Fruit fly (Drosophila melanogaster) whole organism, pupa: ENCODE measurements around the gene GCS1.
A peak's percentile ranks its signal among the peaks of the same experiment; 100 is the strongest.

ENCODE experiments used
- CG10348 ChIP-seq: fragments of 200-800 bp; sonication (Bioruptor generic); IDR thresholded peaks from 2 replicates; pipeline ENCODE4 v1.3.6; 2022; ENCODE audit warnings: missing biosample characterization, missing genetic modification characterization
- CG12605 ChIP-seq: fragments of 200-800 bp; sonication (Bioruptor generic); IDR thresholded peaks from 2 replicates; pipeline ENCODE4 v1.3.6; 2022; ENCODE audit warnings: missing biosample characterization, missing genetic modification characterization
- CG13204 ChIP-seq: fragments of 200-800 bp; sonication (Bioruptor generic); optimal IDR thresholded peaks from 2 replicates; lab custom pipeline; 2018; ENCODE audit warnings: missing biosample characterization, mild to moderate bottlenecking, missing genetic modification characterization, moderate library complexity
- CG14655 ChIP-seq: fragments of 200-800 bp; sonication (Bioruptor generic); optimal IDR thresholded peaks from 3 replicates; lab custom pipeline; 2017; ENCODE audit warnings: mild to moderate bottlenecking, missing biosample characterization, missing genetic modification reagents, missing genetic modification characterization
- CG15710 ChIP-seq: fragments of 200-800 bp; sonication (Bioruptor generic); optimal IDR thresholded peaks from 2 replicates; lab custom pipeline; 2018; ENCODE audit warnings: missing biosample characterization, mild to moderate bottlenecking, missing genetic modification characterization, moderate library complexity
- CG17806 ChIP-seq: fragments of 200-800 bp; sonication (Bioruptor generic); optimal IDR thresholded peaks from 2 replicates; lab custom pipeline; 2018; ENCODE audit warnings: missing biosample characterization, mild to moderate bottlenecking, missing genetic modification characterization, moderate library complexity
- CG32121 ChIP-seq: fragments of 200-800 bp; sonication (Bioruptor generic); IDR thresholded peaks from 2 replicates; pipeline ENCODE4 v1.3.6; 2022; ENCODE audit warnings: missing biosample characterization, missing genetic modification characterization
- CG34367 ChIP-seq: fragments of 200-800 bp; sonication (Bioruptor generic); optimal IDR thresholded peaks from 2 replicates; lab custom pipeline; 2018; ENCODE audit warnings: missing biosample characterization, mild to moderate bottlenecking, missing genetic modification characterization
- CG4496 ChIP-seq: fragments of 200-800 bp; sonication (Bioruptor generic); IDR thresholded peaks from 3 replicates; pipeline ENCODE4 v1.3.6; 2022; ENCODE audit warnings: missing biosample characterization, missing genetic modification characterization
- CG8159 ChIP-seq: fragments of 200-800 bp; sonication (Bioruptor generic); optimal IDR thresholded peaks from 3 replicates; lab custom pipeline; 2018; ENCODE audit warnings: missing biosample characterization, mild to moderate bottlenecking, missing genetic modification characterization, moderate library complexity
- CG8301 ChIP-seq: fragments of 200-800 bp; sonication (Bioruptor generic); optimal IDR thresholded peaks from 2 replicates; lab custom pipeline; 2018; ENCODE audit warnings: missing biosample characterization, mild to moderate bottlenecking, missing genetic modification characterization
- CG9948 ChIP-seq: fragments of 200-800 bp; sonication (Bioruptor generic); optimal IDR thresholded peaks from 2 replicates; lab custom pipeline; 2018; ENCODE audit warnings: missing biosample characterization, mild to moderate bottlenecking, missing genetic modification characterization, moderate library complexity
- D1 ChIP-seq: fragments of 200-800 bp; sonication (Bioruptor generic); optimal IDR thresholded peaks from 2 replicates; lab custom pipeline; 2018; ENCODE audit warnings: missing biosample characterization, mild to moderate bottlenecking, missing genetic modification characterization, moderate library complexity
- EcR ChIP-seq: fragments of 200-800 bp; sonication (Bioruptor generic); optimal IDR thresholded peaks from 3 replicates; lab custom pipeline; 2019; ENCODE audit warnings: missing biosample characterization, missing genetic modification characterization, mild to moderate bottlenecking, moderate library complexity, missing genetic modification reagents
- Ets98B ChIP-seq: fragments of 200-800 bp; sonication (Bioruptor generic); IDR thresholded peaks from 2 replicates; pipeline ENCODE4 v1.3.6; 2022; ENCODE audit warnings: missing biosample characterization, missing genetic modification characterization
- Pif1A ChIP-seq: fragments of 200-800 bp; sonication (Bioruptor generic); optimal IDR thresholded peaks from 3 replicates; lab custom pipeline; 2016; ENCODE audit warnings: missing biosample characterization, missing genetic modification characterization
- Pif1B ChIP-seq: fragments of 200-800 bp; sonication (Bioruptor generic); optimal IDR thresholded peaks from 3 replicates; lab custom pipeline; 2016; ENCODE audit warnings: missing biosample characterization, missing genetic modification characterization
- Snoo ChIP-seq: fragments of 200-800 bp; sonication (Bioruptor generic); optimal IDR thresholded peaks from 3 replicates; lab custom pipeline; 2017; ENCODE audit warnings: missing biosample characterization, mild to moderate bottlenecking, missing genetic modification characterization, inconsistent platforms
- fd96Ca ChIP-seq: fragments of 200-800 bp; sonication (Bioruptor generic); IDR thresholded peaks from 3 replicates; pipeline ENCODE4 v1.3.6; 2022; ENCODE audit warnings: missing biosample characterization, missing genetic modification characterization
- gl ChIP-seq: fragments of 200-800 bp; sonication (Bioruptor generic); optimal IDR thresholded peaks from 2 replicates; lab custom pipeline; 2018; ENCODE audit warnings: missing biosample characterization, mild to moderate bottlenecking, missing genetic modification characterization
- rn ChIP-seq: fragments of 200-800 bp; sonication (Bioruptor generic); IDR thresholded peaks from 2 replicates; pipeline ENCODE4 v1.3.6; 2022; ENCODE audit warnings: missing biosample characterization, missing genetic modification characterization

The GCS1 gene

dm6 chrX:11367783-11368509 lies 20.1 kb upstream of the GCS1 start, which contains the start of the genes hop and Tim8:
Gene hop, minus strand, starts transcription at chrX:11368098.
Gene Tim8, plus strand, starts transcription at chrX:11368445.
- TF ChIP-seq CG15710 (tag; lab: Kevin White, UChicago) (no peak), Ets98B (GFP tag; lab: Robert Waterston, UW) (no peak), CG8159 (tag; lab: Kevin White, UChicago) (no peak), CG34367 (tag; lab: Kevin White, UChicago) (no peak), CG8301 (tag; lab: Kevin White, UChicago) (no peak), gl (tag; lab: Kevin White, UChicago) (no peak), CG14655 (no peak)

DNA sequence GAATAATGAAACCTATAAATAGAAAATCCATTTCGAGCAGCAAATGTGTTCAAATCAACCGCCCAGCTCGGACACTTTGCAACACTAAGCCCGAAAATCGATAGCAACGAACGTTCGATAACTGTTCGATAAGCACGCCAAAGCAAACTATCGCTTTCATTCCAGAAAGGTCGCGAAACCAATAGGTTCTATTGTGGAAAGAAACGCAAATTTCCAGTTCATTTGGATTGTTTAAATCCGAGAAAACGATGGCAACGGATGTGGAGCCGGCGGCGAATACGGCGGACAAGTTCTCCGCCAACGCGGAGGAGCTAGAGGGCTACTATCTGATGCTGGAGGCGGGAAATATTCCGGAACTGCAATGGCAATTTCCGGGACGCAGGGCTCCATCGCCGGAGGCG lies 11.3 kb upstream of the GCS1 start, which contains the start of gene Pa1:
TSS of gene Pa1 (plus strand) at position 156 of the 401 bp plus-strand sequence.
- peak; percentile 11; the same call in 1 of the 2 replicates for TF ChIP-seq Ets98B (GFP tag; lab: Robert Waterston, UW)
- no peak for TF ChIP-seq CG8301 (tag; lab: Kevin White, UChicago)
- no peak for TF ChIP-seq fd96Ca (GFP tag; lab: Robert Waterston, UW)
- no peak for TF ChIP-seq D1 (tag; lab: Kevin White, UChicago)
- TF ChIP-seq CG12605 (GFP tag; lab: Robert Waterston, UW) = no peak
- TF ChIP-seq Pif1A (GFP tag; lab: Kevin White, UChicago) = no peak
- TF ChIP-seq gl (tag; lab: Kevin White, UChicago) = no peak
- no peak for TF ChIP-seq CG8159 (tag; lab: Kevin White, UChicago)
- TF ChIP-seq CG9948 (tag; lab: Kevin White, UChicago) = no peak
- no peak for TF ChIP-seq Snoo
- TF ChIP-seq EcR (GFP tag; lab: Kevin White, UChicago) = peak; percentile 35

DNA sequence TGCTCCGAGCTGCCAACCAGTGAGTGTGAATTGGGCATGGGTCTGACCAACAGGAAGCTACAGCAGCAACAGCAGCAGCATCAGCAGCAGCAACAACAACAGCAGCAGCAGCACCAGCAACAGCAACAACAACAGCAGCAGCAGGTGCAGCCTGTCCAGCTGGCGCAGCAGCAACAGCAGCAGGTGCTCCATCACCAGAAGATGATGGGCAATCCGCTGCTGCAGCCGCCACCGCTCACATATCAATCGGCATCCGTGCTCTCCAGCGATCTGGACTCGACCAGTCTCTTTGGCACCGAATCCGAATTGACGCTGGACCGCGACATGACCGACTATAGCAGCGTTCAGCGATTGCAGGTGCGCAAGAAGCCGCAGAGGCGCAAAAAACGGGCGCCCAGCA lies 8.8 kb upstream of the GCS1 start:
- TF ChIP-seq CG8301 (tag; lab: Kevin White, UChicago) = no peak
- TF ChIP-seq EcR (GFP tag; lab: Kevin White, UChicago) = no peak

DNA sequence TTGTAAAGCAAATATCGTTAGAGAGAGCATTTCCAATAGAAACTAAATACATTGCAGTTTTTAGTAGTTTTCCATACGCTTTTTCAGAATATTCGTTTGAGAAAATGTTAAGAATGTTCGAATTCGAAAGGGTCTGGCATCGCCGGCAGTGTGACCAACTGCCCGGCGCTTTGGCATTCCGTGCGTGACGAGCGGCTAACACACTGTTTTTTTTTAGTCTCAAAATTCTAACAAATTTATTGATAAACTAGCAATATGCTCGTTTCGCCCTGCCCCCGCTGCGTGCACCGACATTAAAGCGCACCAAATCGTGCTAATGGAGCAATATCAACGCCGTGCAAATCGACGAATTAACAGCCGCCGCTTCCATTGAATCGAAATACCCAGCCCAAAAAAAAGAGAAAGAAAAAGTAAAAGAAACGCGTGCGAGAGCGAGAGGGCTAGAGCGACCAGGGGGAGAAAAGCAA lies 7.9 kb upstream of the GCS1 start, which contains the start of gene dsh:
TSS of gene dsh (plus strand) at position 174 of the 467 bp plus-strand sequence.
- TF ChIP-seq Pif1B (GFP tag; lab: Kevin White, UChicago) (no peak), CG8301 (tag; lab: Kevin White, UChicago) (no peak), fd96Ca (GFP tag; lab: Robert Waterston, UW) (no peak), CG4496 (GFP tag; lab: Robert Waterston, UW) (no peak), Ets98B (GFP tag; lab: Robert Waterston, UW) (no peak), CG34367 (tag; lab: Kevin White, UChicago) (no peak), CG15710 (tag; lab: Kevin White, UChicago) (peak; percentile 14), CG8159 (tag; lab: Kevin White, UChicago) (no peak), CG32121 (GFP tag; lab: Robert Waterston, UW) (no peak), CG12605 (GFP tag; lab: Robert Waterston, UW) (no peak), CG17806 (no peak), CG13204 (GFP tag; lab: Kevin White, UChicago) (peak; percentile 65), rn (no peak), gl (tag; lab: Kevin White, UChicago) (no peak), CG9948 (tag; lab: Kevin White, UChicago) (no peak)

DNA sequence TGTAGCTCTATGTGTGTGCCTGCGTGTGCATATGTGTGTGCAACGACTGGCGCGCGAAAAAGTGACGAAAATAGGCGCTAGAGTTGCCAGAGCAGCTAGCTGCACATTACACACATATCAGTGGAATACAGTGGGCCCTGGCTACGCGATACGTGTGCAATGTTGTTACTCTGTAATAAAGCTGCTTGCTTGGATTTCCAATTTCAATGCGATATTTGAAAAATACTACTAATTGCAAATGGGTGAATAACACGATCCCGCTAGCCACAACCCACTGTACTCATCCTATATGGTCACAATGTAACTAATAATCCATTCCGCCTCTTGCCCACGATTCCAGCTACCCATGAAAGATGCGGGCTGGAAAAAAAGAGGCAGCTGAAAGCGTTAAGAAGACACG lies 3.5 kb upstream of the GCS1 start:
- TF ChIP-seq rn = peak; percentile 94
- peak; percentile 90 for TF ChIP-seq CG17806
- TF ChIP-seq fd96Ca (GFP tag; lab: Robert Waterston, UW) = peak; percentile 99
- peak; percentile 91 for TF ChIP-seq CG10348 (GFP tag; lab: Robert Waterston, UW)
- TF ChIP-seq Pif1A (GFP tag; lab: Kevin White, UChicago) = peak; percentile 95
- peak; percentile 95 for TF ChIP-seq CG8301 (tag; lab: Kevin White, UChicago)
- TF ChIP-seq CG15710 (tag; lab: Kevin White, UChicago) = peak; percentile 91
- peak; percentile 97 for TF ChIP-seq CG12605 (GFP tag; lab: Robert Waterston, UW)
- TF ChIP-seq Ets98B (GFP tag; lab: Robert Waterston, UW) = peak; percentile 98
- TF ChIP-seq CG34367 (tag; lab: Kevin White, UChicago) = peak; percentile 92
- no peak for TF ChIP-seq D1 (tag; lab: Kevin White, UChicago)
- TF ChIP-seq EcR (GFP tag; lab: Kevin White, UChicago) = no peak
- TF ChIP-seq Pif1B (GFP tag; lab: Kevin White, UChicago) = peak; percentile 88
- peak; percentile 90 for TF ChIP-seq gl (tag; lab: Kevin White, UChicago)
- peak; percentile 98 for TF ChIP-seq CG32121 (GFP tag; lab: Robert Waterston, UW)
- TF ChIP-seq CG9948 (tag; lab: Kevin White, UChicago) = peak; percentile 88
- peak; percentile 95 for TF ChIP-seq CG14655
- peak; percentile 89 for TF ChIP-seq CG8159 (tag; lab: Kevin White, UChicago)
- peak; percentile 88 for TF ChIP-seq CG13204 (GFP tag; lab: Kevin White, UChicago)
- TF ChIP-seq Snoo = peak; percentile 90
- TF ChIP-seq CG4496 (GFP tag; lab: Robert Waterston, UW) = peak; percentile 99
